Fruit fly (Drosophila melanogaster) whole organism, pupa: ENCODE results near the gene Lerp.

Experiments
- CG10348 ChIP-seq: fragments of 200-800 bp; sonication (Bioruptor generic); IDR thresholded peaks from 2 replicates; pipeline ENCODE4 v1.3.6; 2022; ENCODE audit warnings: missing biosample characterization, missing genetic modification characterization
- CG14655 ChIP-seq: fragments of 200-800 bp; sonication (Bioruptor generic); optimal IDR thresholded peaks from 3 replicates; lab custom pipeline; 2017; ENCODE audit warnings: mild to moderate bottlenecking, missing biosample characterization, missing genetic modification reagents, missing genetic modification characterization
- CG17806 ChIP-seq: fragments of 200-800 bp; sonication (Bioruptor generic); optimal IDR thresholded peaks from 2 replicates; lab custom pipeline; 2018; ENCODE audit warnings: missing biosample characterization, mild to moderate bottlenecking, missing genetic modification characterization, moderate library complexity
- CG32121 ChIP-seq: fragments of 200-800 bp; sonication (Bioruptor generic); IDR thresholded peaks from 2 replicates; pipeline ENCODE4 v1.3.6; 2022; ENCODE audit warnings: missing biosample characterization, missing genetic modification characterization
- CG4496 ChIP-seq: fragments of 200-800 bp; sonication (Bioruptor generic); IDR thresholded peaks from 3 replicates; pipeline ENCODE4 v1.3.6; 2022; ENCODE audit warnings: missing biosample characterization, missing genetic modification characterization
- CG9948 ChIP-seq: fragments of 200-800 bp; sonication (Bioruptor generic); optimal IDR thresholded peaks from 2 replicates; lab custom pipeline; 2018; ENCODE audit warnings: missing biosample characterization, mild to moderate bottlenecking, missing genetic modification characterization, moderate library complexity
- D1 ChIP-seq: fragments of 200-800 bp; sonication (Bioruptor generic); optimal IDR thresholded peaks from 2 replicates; lab custom pipeline; 2018; ENCODE audit warnings: missing biosample characterization, mild to moderate bottlenecking, missing genetic modification characterization, moderate library complexity
- EcR ChIP-seq: fragments of 200-800 bp; sonication (Bioruptor generic); optimal IDR thresholded peaks from 3 replicates; lab custom pipeline; 2019; ENCODE audit warnings: missing biosample characterization, missing genetic modification characterization, mild to moderate bottlenecking, moderate library complexity, missing genetic modification reagents
- Ets98B ChIP-seq: fragments of 200-800 bp; sonication (Bioruptor generic); IDR thresholded peaks from 2 replicates; pipeline ENCODE4 v1.3.6; 2022; ENCODE audit warnings: missing biosample characterization, missing genetic modification characterization
- Pif1A ChIP-seq: fragments of 200-800 bp; sonication (Bioruptor generic); optimal IDR thresholded peaks from 3 replicates; lab custom pipeline; 2016; ENCODE audit warnings: missing biosample characterization, missing genetic modification characterization
- Snoo ChIP-seq: fragments of 200-800 bp; sonication (Bioruptor generic); optimal IDR thresholded peaks from 3 replicates; lab custom pipeline; 2017; ENCODE audit warnings: missing biosample characterization, mild to moderate bottlenecking, missing genetic modification characterization, inconsistent platforms
- fd96Ca ChIP-seq: fragments of 200-800 bp; sonication (Bioruptor generic); IDR thresholded peaks from 3 replicates; pipeline ENCODE4 v1.3.6; 2022; ENCODE audit warnings: missing biosample characterization, missing genetic modification characterization
- gl ChIP-seq: fragments of 200-800 bp; sonication (Bioruptor generic); optimal IDR thresholded peaks from 2 replicates; lab custom pipeline; 2018; ENCODE audit warnings: missing biosample characterization, mild to moderate bottlenecking, missing genetic modification characterization
- rn ChIP-seq: fragments of 200-800 bp; sonication (Bioruptor generic); IDR thresholded peaks from 2 replicates; pipeline ENCODE4 v1.3.6; 2022; ENCODE audit warnings: missing biosample characterization, missing genetic modification characterization

DNA sequence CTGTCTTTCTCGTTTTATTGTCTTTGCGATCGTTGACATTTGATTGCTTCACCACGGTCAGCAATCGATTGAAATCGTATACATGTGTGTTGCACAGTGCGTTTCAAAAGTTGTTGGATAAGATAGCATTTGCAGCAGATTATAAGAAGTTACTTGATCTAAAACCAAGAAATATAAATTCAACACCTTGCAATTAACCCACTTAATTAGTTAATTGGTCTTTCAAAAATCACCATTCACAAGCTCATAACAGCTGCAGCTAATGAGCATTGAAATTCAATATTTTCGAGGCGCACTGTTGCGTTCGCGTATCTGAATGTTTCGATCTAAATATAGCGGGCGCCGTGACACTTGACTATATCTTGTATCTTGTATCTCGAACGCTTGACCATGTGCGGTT lies 29.8 kb upstream of the Lerp start:
- peak; percentile 24; the same call in 1 of the 2 replicates for TF ChIP-seq Ets98B (GFP tag; lab: Robert Waterston, UW)
- TF ChIP-seq CG32121 (GFP tag; lab: Robert Waterston, UW): peak; percentile 26; the same call in 1 of the 2 replicates
- TF ChIP-seq CG17806: no peak
- TF ChIP-seq Snoo: no peak
- peak; percentile 39 for TF ChIP-seq CG14655 (GFP tag; lab: Kevin White, UChicago)
- peak; percentile 14 for TF ChIP-seq gl (tag; lab: Kevin White, UChicago)
- TF ChIP-seq D1 (tag; lab: Kevin White, UChicago): no peak
- no peak for TF ChIP-seq rn
- peak; percentile 34 for TF ChIP-seq CG9948 (tag; lab: Kevin White, UChicago)
- TF ChIP-seq fd96Ca (GFP tag; lab: Robert Waterston, UW): peak; percentile 60; the same call in 2 of the 3 replicates
- TF ChIP-seq CG10348 (GFP tag; lab: Robert Waterston, UW): peak; percentile 36; the same call in 1 of the 2 replicates
- peak; percentile 80 for TF ChIP-seq EcR (GFP tag; lab: Kevin White, UChicago)
- peak; percentile 50; the same call in 1 of the 3 replicates for TF ChIP-seq CG4496 (GFP tag; lab: Robert Waterston, UW)
- TF ChIP-seq Pif1A: peak; percentile 40
